Fruit fly (Drosophila melanogaster): ENCODE results near the gene alpha-Est6.

Gene alpha-Est6

dm6 chr3R:7490884-7491283 lies 37.7 kb downstream of the alpha-Est6 start (continued):
- TF ChIP-seq ftz-f1 (GFP tag; optimal IDR thresholded peaks at IDR 0.05) (no peak), NC2α (GFP tag; optimal IDR thresholded peaks at IDR 0.05) (no peak), crc (GFP tag; optimal IDR thresholded peaks at IDR 0.05) (no peak), CG18476 (GFP tag; optimal IDR thresholded peaks at IDR 0.05) (peak; percentile 5), fd102C (GFP tag; optimal IDR thresholded peaks at IDR 0.05) (no peak), CG18599 (GFP tag; optimal IDR thresholded peaks at IDR 0.05) (peak; percentile 36), CG10321 (GFP tag; IDR thresholded peaks at IDR 0.05) (no peak), Ets65A (GFP tag) (no peak), CG11560 (tag; IDR thresholded peaks at IDR 0.05) (no peak), Tbp (GFP tag; optimal IDR thresholded peaks at IDR 0.05) (no peak), Sox102F (GFP tag; optimal IDR thresholded peaks at IDR 0.05) (peak; percentile 90), corto (GFP tag; optimal IDR thresholded peaks at IDR 0.05) (peak; percentile 30), CG11695 (GFP tag; IDR thresholded peaks at IDR 0.05) (peak; percentile 36; the same call in 1 of the 3 replicates), ci (GFP tag; IDR thresholded peaks at IDR 0.05) (no peak), CG10462 (GFP tag; optimal IDR thresholded peaks at IDR 0.05) (no peak), Spps (tag; optimal IDR thresholded peaks at IDR 0.05) (no peak), Optix (GFP tag; IDR thresholded peaks at IDR 0.05) (no peak), chif (GFP tag; optimal IDR thresholded peaks at IDR 0.05) (no peak), odd (GFP tag; optimal IDR thresholded peaks at IDR 0.05) (peak; percentile 34), CG11504 (tag; optimal IDR thresholded peaks at IDR 0.05) (peak; percentile 90), Atf6 (GFP tag; IDR thresholded peaks at IDR 0.05) (no peak), ttk (GFP tag; IDR thresholded peaks at IDR 0.05) (peak; percentile 74), CG15514 (GFP tag; optimal IDR thresholded peaks at IDR 0.05) (no peak), jing (GFP tag; optimal IDR thresholded peaks at IDR 0.05) (peak; percentile 34), inv (GFP tag; IDR thresholded peaks at IDR 0.05; ENCODE audit: partially characterized antibody) (no peak), CG12744 (GFP tag; optimal IDR thresholded peaks at IDR 0.05) (no peak), pita (GFP tag; optimal IDR thresholded peaks at IDR 0.05) (no peak), Mrtf (GFP tag; IDR thresholded peaks at IDR 0.05) (no peak), Ada2b (GFP tag; IDR thresholded peaks at IDR 0.05) (peak; percentile 28; the same call in 1 of the 2 replicates), cwo (GFP tag; optimal IDR thresholded peaks at IDR 0.05) (peak; percentile 3), Hr78 (GFP tag; optimal IDR thresholded peaks at IDR 0.05) (no peak), Lpt (GFP tag; optimal IDR thresholded peaks at IDR 0.05) (no peak), CG4820 (GFP tag; optimal IDR thresholded peaks at IDR 0.05) (peak; percentile 62), CG14050 (GFP tag; IDR thresholded peaks at IDR 0.05) (peak; percentile 31; the same call in 2 of the 3 replicates), CG6689 (GFP tag; IDR thresholded peaks at IDR 0.05) (peak; percentile 45; the same call in 1 of the 2 replicates), Fer1 (GFP tag; optimal IDR thresholded peaks at IDR 0.05) (no peak), CG4360 (GFP tag; IDR thresholded peaks at IDR 0.05) (no peak), en (GFP tag; optimal IDR thresholded peaks at IDR 0.05) (no peak), fd96Cb (tag; optimal IDR thresholded peaks at IDR 0.05) (peak; percentile 75), sens (GFP tag) (peak; percentile 69), CG7987 (GFP tag; optimal IDR thresholded peaks at IDR 0.05) (no peak), exex (tag; optimal IDR thresholded peaks at IDR 0.05) (no peak), ATbp (GFP tag; optimal IDR thresholded peaks at IDR 0.05) (peak; percentile 63), CG4424 (GFP tag; optimal IDR thresholded peaks at IDR 0.05) (peak; percentile 67), run (tag; optimal IDR thresholded peaks at IDR 0.05) (peak; percentile 35), HLH4C (GFP tag; IDR thresholded peaks at IDR 0.05; ENCODE audit: partially characterized antibody) (no peak), pan (optimal IDR thresholded peaks at IDR 0.05) (no peak), pan (GFP tag; optimal IDR thresholded peaks at IDR 0.05 in 1 of 2, IDR thresholded peaks at IDR 0.05 in 1 of 2) (peak in 1 of 2 experiments; percentile 57), Antp (GFP tag; optimal IDR thresholded peaks at IDR 0.05) (no peak), CG1603 (tag; optimal IDR thresholded peaks at IDR 0.05) (peak; percentile 16), TFAM (GFP tag; optimal IDR thresholded peaks at IDR 0.05) (no peak), tx (GFP tag; optimal IDR thresholded peaks at IDR 0.05) (no peak)
